Worm (Caenorhabditis elegans) whole organism, L4 larva: Measurements from ENCODE around the gene fbxc-24.

Experiments
- D1046.2 ChIP-seq: fragments of 200-800 bp; sonication (Bioruptor generic); IDR thresholded peaks from 2 replicates; pipeline ENCODE4 v1.3.6; 2022; ENCODE audit warnings: missing genetic modification characterization, missing compliant biosample characterization
- F26F4.8 ChIP-seq: fragments of 200-800 bp; sonication (Bioruptor generic); conservative IDR thresholded peaks from 2 replicates; pipeline ENCODE4 v1.3.6; 2022; ENCODE audit warnings: missing genetic modification characterization, missing compliant biosample characterization
- F49E8.2 ChIP-seq: sonication (generic microtip); optimal IDR thresholded peaks from 2 replicates; lab custom pipeline; 2016; ENCODE audit warnings: missing compliant biosample characterization, mild to moderate bottlenecking, missing genetic modification characterization, borderline replicate concordance
- Y105C5A.15 ChIP-seq: fragments of 200-800 bp; sonication (Bioruptor generic); IDR thresholded peaks from 2 replicates; pipeline ENCODE4 v1.3.6; 2022; ENCODE audit warnings: missing genetic modification characterization, missing compliant biosample characterization
- aha-1 ChIP-seq: fragments of 150-350 bp; peaks from one replicate; lab custom pipeline; 2014; ENCODE audit warnings: missing biosample characterization, missing genetic modification characterization
- ama-1 ChIP-seq: fragments of 150-350 bp; optimal IDR thresholded peaks from 2 replicates; lab custom pipeline; 2014; ENCODE audit warnings: inconsistent platforms, mixed read lengths
- ces-1 ChIP-seq: fragments of 150-350 bp; sonication (generic microtip); optimal IDR thresholded peaks from 4 replicates; lab custom pipeline; 2014; ENCODE audit warnings: missing biosample characterization, missing genetic modification reagents, missing genetic modification characterization
- cey-2 ChIP-seq: sonication (generic microtip); optimal IDR thresholded peaks from 3 replicates; lab custom pipeline; 2017; ENCODE audit warnings: missing genetic modification characterization, mild to moderate bottlenecking, missing compliant biosample characterization, antibody characterized with exemption, borderline replicate concordance; ENCODE audit not compliant: insufficient read depth
- daf-16 ChIP-seq, 3 experiments: sonication (generic microtip); optimal IDR thresholded peaks; 2 replicates each; lab custom pipeline; 2016 to 2017; ENCODE audit warnings: missing genetic modification characterization in 3 of 3, missing genetic modification reagents in 3 of 3, mild to moderate bottlenecking in 2 of 3, missing compliant biosample characterization in 2 of 3, missing biosample characterization in 1 of 3, moderate library complexity in 1 of 3
- daf-19 ChIP-seq: fragments of 200-800 bp; sonication (Bioruptor generic); conservative IDR thresholded peaks from 2 replicates; pipeline ENCODE4 v1.3.6; 2022; ENCODE audit warnings: missing genetic modification characterization, missing compliant biosample characterization
- daf-8 ChIP-seq: fragments of 200-800 bp; sonication (Bioruptor generic); IDR thresholded peaks from 2 replicates; pipeline ENCODE4 v1.3.6; 2022; ENCODE audit warnings: missing genetic modification characterization, missing compliant biosample characterization
- dmd-8 ChIP-seq: fragments of 200-800 bp; sonication (Bioruptor generic); IDR thresholded peaks from 2 replicates; pipeline ENCODE4 v1.3.6; 2022; ENCODE audit warnings: missing genetic modification characterization, missing compliant biosample characterization
- hlh-11 ChIP-seq: fragments of 200-800 bp; sonication (Bioruptor generic); optimal IDR thresholded peaks from 2 replicates; lab custom pipeline; 2018; ENCODE audit warnings: mild to moderate bottlenecking, missing genetic modification characterization, missing compliant biosample characterization
- hmg-1.1 ChIP-seq: fragments of 200-800 bp; sonication (Bioruptor generic); IDR thresholded peaks from 2 replicates; pipeline ENCODE4 v1.3.6; 2022; ENCODE audit warnings: missing genetic modification reagents, missing genetic modification characterization, missing compliant biosample characterization
- lin-1 ChIP-seq: fragments of 200-800 bp; sonication (Bioruptor generic); IDR thresholded peaks from 2 replicates; pipeline ENCODE4 v1.3.6; 2022; ENCODE audit warnings: missing genetic modification reagents, missing genetic modification characterization, missing compliant biosample characterization
- lin-38 ChIP-seq: fragments of 200-800 bp; sonication (Bioruptor generic); IDR thresholded peaks from 2 replicates; pipeline ENCODE4 v1.3.6; 2022; ENCODE audit warnings: missing genetic modification reagents, missing genetic modification characterization, missing compliant biosample characterization
- lir-3 ChIP-seq: sonication (generic microtip); optimal IDR thresholded peaks from 2 replicates; lab custom pipeline; 2016; ENCODE audit warnings: mild to moderate bottlenecking, missing genetic modification characterization, missing compliant biosample characterization
- mxl-3 ChIP-seq: fragments of 200-800 bp; sonication (Bioruptor generic); optimal IDR thresholded peaks from 2 replicates; lab custom pipeline; 2018; ENCODE audit warnings: mild to moderate bottlenecking, missing genetic modification characterization, missing compliant biosample characterization
- nhr-10 ChIP-seq: fragments of 150-350 bp; optimal IDR thresholded peaks from 2 replicates; lab custom pipeline; 2014; ENCODE audit warnings: missing biosample characterization, missing genetic modification characterization
- nhr-237 ChIP-seq: sonication (generic microtip); optimal IDR thresholded peaks from 2 replicates; lab custom pipeline; 2017; ENCODE audit warnings: missing biosample characterization, missing genetic modification characterization
- nhr-25 ChIP-seq: sonication (generic microtip); optimal IDR thresholded peaks from 2 replicates; lab custom pipeline; 2017; ENCODE audit warnings: missing genetic modification characterization, mild to moderate bottlenecking, missing compliant biosample characterization, antibody characterized with exemption, moderate library complexity, borderline replicate concordance; ENCODE audit not compliant: insufficient read depth
- nhr-48 ChIP-seq: sonication (generic microtip); optimal IDR thresholded peaks from 2 replicates; lab custom pipeline; 2016; ENCODE audit warnings: mild to moderate bottlenecking, missing genetic modification characterization, missing compliant biosample characterization
- pha-4 ChIP-seq, 2 experiments: fragments of 150-350 bp in 1 of 2; fragments of 200-800 bp in 1 of 2; sonication (Bioruptor generic) in 1 of 2; IDR thresholded peaks in 1 of 2; optimal IDR thresholded peaks in 1 of 2; 2 replicates each; pipeline versions ENCODE4 v1.3.6 to Lab custom; 2014 to 2022; ENCODE audit warnings: missing genetic modification characterization in 2 of 2, missing genetic modification reagents in 2 of 2, missing biosample characterization in 1 of 2, missing compliant biosample characterization in 1 of 2
- saeg-2 ChIP-seq: fragments of 200-800 bp; sonication (Bioruptor generic); IDR thresholded peaks from 2 replicates; pipeline ENCODE4 v1.3.6; 2022; ENCODE audit warnings: missing genetic modification reagents, missing genetic modification characterization, missing compliant biosample characterization
- sdz-12 ChIP-seq: fragments of 200-800 bp; sonication (Bioruptor generic); optimal IDR thresholded peaks from 2 replicates; lab custom pipeline; 2018; ENCODE audit warnings: mild to moderate bottlenecking, missing genetic modification characterization, missing compliant biosample characterization
- snpc-1.2 ChIP-seq: fragments of 200-800 bp; sonication (Bioruptor generic); IDR thresholded peaks from 2 replicates; pipeline ENCODE4 v1.3.6; 2022; ENCODE audit warnings: missing genetic modification reagents, missing genetic modification characterization, missing compliant biosample characterization
- spr-3 ChIP-seq: fragments of 200-800 bp; sonication (Bioruptor generic); optimal IDR thresholded peaks from 2 replicates; lab custom pipeline; 2018; ENCODE audit warnings: mild to moderate bottlenecking, missing genetic modification characterization, missing compliant biosample characterization
- unc-39 ChIP-seq: sonication (generic microtip); optimal IDR thresholded peaks from 2 replicates; lab custom pipeline; 2017; ENCODE audit warnings: missing biosample characterization, missing genetic modification characterization
- unc-62 ChIP-seq, 3 experiments: fragments of 150-350 bp in 1 of 3; sonication (generic microtip); optimal IDR thresholded peaks in 2 of 3; peaks in 1 of 3; 1 replicate in 1 of 3; 2 replicates in 2 of 3; lab custom pipeline; 2014 to 2017; ENCODE audit warnings: missing biosample characterization in 3 of 3, missing genetic modification characterization in 3 of 3, missing genetic modification reagents in 3 of 3, missing genotype in 1 of 3
- vab-7 ChIP-seq: fragments of 200-800 bp; sonication (Bioruptor generic); IDR thresholded peaks from 2 replicates; pipeline ENCODE4 v1.3.6; 2022; ENCODE audit warnings: missing genetic modification reagents, missing genetic modification characterization, missing compliant biosample characterization
- zip-11 ChIP-seq: fragments of 200-800 bp; sonication (Bioruptor generic); IDR thresholded peaks from 2 replicates; pipeline ENCODE4 v1.3.6; 2022; ENCODE audit warnings: missing genetic modification characterization, missing compliant biosample characterization
- zip-2 ChIP-seq: fragments of 150-350 bp; optimal IDR thresholded peaks from 2 replicates; lab custom pipeline; 2014; ENCODE audit warnings: missing biosample characterization, missing genetic modification characterization

Gene fbxc-24

DNA sequence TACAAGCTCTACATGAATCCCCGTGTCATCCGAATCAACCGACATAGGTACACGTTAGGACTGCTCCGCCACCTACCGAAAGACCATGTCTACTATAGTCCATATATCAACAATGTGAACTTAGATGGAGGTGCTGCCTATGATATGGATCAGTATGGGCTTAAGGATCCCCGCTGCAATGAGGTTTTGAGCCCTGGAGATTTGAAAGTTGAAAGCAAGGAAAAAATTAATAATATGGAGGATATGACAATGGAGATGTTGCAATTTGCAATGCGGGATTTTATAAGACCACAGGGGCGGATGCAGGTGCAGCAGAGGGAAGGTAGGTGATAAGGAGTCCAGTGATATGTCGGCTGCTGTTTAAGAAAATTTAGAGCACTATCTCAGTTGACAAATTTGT lies 40.1 kb downstream of the fbxc-24 start:
- peak; percentile 68 for TF ChIP-seq aha-1
- no peak for TF ChIP-seq spr-3
- TF ChIP-seq unc-62 (GFP tag; optimal IDR thresholded peaks at IDR 0.05 in 1 of 2; lab: Kevin White, UChicago): peak in 1 of 2 experiments; percentile 84
- no peak for TF ChIP-seq unc-62 (tag; optimal IDR thresholded peaks at IDR 0.05; lab: Kevin White, UChicago)

DNA sequence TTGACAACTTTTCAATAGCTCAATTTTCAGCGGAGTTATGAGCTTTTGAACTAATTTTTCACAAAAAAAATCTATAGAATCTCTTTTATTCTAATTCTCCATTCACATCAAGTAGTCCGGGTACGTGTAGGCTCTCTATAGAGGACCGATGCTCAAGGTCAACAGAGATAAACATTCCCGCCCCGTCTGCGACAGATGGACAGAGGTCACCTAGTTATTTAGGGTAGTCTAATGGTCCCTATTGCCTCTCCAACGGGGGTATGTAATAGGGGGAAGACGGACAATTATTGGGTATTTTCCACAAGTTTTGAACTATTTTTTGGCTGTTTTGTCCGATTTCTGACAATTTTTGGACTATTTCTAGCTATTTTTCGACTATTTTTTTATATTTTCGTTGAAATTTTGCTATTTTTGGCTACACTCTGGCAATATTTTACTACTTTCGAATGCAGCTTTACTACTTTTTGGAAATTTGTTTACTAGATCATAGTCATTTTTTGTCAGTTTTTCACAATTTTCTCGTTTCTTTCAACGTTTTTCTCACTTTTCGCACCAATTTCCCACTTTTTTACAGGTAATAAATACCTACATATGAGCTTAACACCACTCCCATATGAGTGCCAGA lies 41.1 kb downstream of the fbxc-24 start, which contains the start of gene fbxc-51:
fbxc-51 (plus strand) TSS at position 575 of the 625 bp plus-strand sequence.
- TF ChIP-seq lir-3 (tag; lab: Kevin White, UChicago): no peak
- no peak for TF ChIP-seq zip-2 (tag; lab: Kevin White, UChicago)
- TF ChIP-seq ces-1 (GFP tag; lab: Kevin White, UChicago): no peak
- TF ChIP-seq nhr-48 (tag; lab: Kevin White, UChicago): no peak
- TF ChIP-seq pha-4 (GFP tag; IDR thresholded peaks at IDR 0.05; lab: Robert Waterston, UW): no peak
- no peak for TF ChIP-seq pha-4 (tag; optimal IDR thresholded peaks at IDR 0.05; lab: Kevin White, UChicago)
- TF ChIP-seq lin-38: no peak
- TF ChIP-seq F26F4.8: no peak
- no peak for TF ChIP-seq cey-2 (tag; lab: Kevin White, UChicago)
- no peak for TF ChIP-seq unc-39 (tag; lab: Kevin White, UChicago)
- TF ChIP-seq nhr-10 (tag; lab: Kevin White, UChicago): no peak
- TF ChIP-seq nhr-237: no peak
- no peak for TF ChIP-seq D1046.2 (GFP tag; lab: Robert Waterston, UW)
- TF ChIP-seq lin-1 (GFP tag; lab: Robert Waterston, UW): no peak
- TF ChIP-seq daf-8 (GFP tag; lab: Robert Waterston, UW): no peak
- TF ChIP-seq mxl-3 (GFP tag; lab: Kevin White, UChicago): no peak
- no peak for TF ChIP-seq aha-1

DNA sequence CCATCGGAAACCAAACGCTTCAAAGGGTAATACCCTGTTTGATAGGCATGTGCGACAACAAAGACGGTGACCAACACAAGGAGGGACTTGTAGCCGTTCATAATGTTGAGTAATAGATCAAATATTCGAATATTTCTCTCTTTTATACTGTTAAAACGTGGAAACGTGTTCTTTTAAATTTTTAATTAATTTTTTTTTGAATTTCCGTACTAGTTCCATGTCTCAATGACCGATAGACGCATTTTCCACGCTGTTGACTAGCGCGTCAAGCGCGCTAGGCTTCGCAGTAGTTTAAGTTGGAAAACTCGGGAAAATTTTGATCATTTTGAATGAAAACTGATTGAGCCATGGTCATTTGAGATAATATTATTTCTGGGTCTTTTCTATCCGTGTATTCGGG lies 42.7 kb downstream of the fbxc-24 start, which contains the start of gene Y46B2A.3:
Y46B2A.3 (minus strand) TSS at position 101 of the 400 bp plus-strand sequence.
- TF ChIP-seq hlh-11 (tag; lab: Kevin White, UChicago): no peak
- TF ChIP-seq ama-1 (lab: Kevin White, UChicago): no peak
- TF ChIP-seq aha-1: peak; percentile 35
- no peak for TF ChIP-seq vab-7 (GFP tag; lab: Robert Waterston, UW)
- no peak for TF ChIP-seq ces-1 (GFP tag; lab: Kevin White, UChicago)
- no peak for TF ChIP-seq saeg-2

DNA sequence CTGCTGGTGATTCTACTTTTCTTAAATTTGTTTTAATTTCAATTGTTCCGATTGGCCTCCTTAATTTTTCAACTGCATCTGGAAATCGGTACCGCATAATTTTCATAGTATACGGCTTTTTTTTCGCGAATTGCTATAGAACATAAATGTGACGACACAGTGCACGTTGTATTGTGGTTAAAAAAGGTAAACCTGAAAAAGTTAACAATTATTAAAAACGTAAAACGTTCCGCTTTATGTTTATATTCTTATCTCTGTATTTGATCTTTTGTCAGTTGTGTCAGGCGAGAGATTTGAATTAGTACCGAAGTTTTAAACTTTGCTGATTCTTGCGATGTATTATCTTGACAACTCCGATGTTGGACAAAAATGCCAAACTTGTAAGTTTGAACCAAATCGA lies 47.9 kb downstream of the fbxc-24 start, which contains the start of gene Y46B2A.4:
Y46B2A.4 (plus strand) TSS at position 301 of the 400 bp plus-strand sequence.
- TF ChIP-seq dmd-8 (GFP tag; lab: Robert Waterston, UW) (no peak), daf-16 (GFP tag; optimal IDR thresholded peaks at IDR 0.05; lab: Kevin White, UChicago) (no peak), daf-16 (tag; optimal IDR thresholded peaks at IDR 0.05; lab: Kevin White, UChicago) (no peak), nhr-25 (no peak), hmg-1.1 (no peak), nhr-48 (tag; lab: Kevin White, UChicago) (no peak), F26F4.8 (no peak), sdz-12 (no peak), snpc-1.2 (GFP tag; lab: Robert Waterston, UW) (no peak), F49E8.2 (tag; lab: Kevin White, UChicago) (no peak), daf-19 (no peak), zip-11 (GFP tag; lab: Robert Waterston, UW) (no peak), Y105C5A.15 (no peak), mxl-3 (GFP tag; lab: Kevin White, UChicago) (no peak)
